Fruit fly (Drosophila melanogaster) whole organism, wandering third instar larva: Measurements from ENCODE around the gene Mcm2.

ENCODE experiments used
- h ChIP-seq: fragments of 200-800 bp; sonication (Bioruptor generic); optimal IDR thresholded peaks from 3 replicates; lab custom pipeline; 2016; ENCODE audit warnings: missing biosample characterization, mild to moderate bottlenecking, missing genetic modification characterization
- jim ChIP-seq: fragments of 175-275, 200-325 bp; sonication (Bioruptor generic); optimal IDR thresholded peaks from 2 replicates; lab custom pipeline; 2016; ENCODE audit warnings: missing biosample characterization, mild to moderate bottlenecking, missing genetic modification characterization
- psq ChIP-seq: fragments of 200-800 bp; sonication (Bioruptor generic); optimal IDR thresholded peaks from 3 replicates; lab custom pipeline; 2017; ENCODE audit warnings: missing biosample characterization, mild to moderate bottlenecking, missing genetic modification characterization, moderate library complexity

dm6 chr3R:8240302-8240682 lies 24.5 kb upstream of the Mcm2 start, which contains the start of gene Ada2b:
- TF ChIP-seq jim = no peak
- TF ChIP-seq psq = no peak
- no peak for TF ChIP-seq h
